Fruit fly (Drosophila melanogaster): ENCODE results near the gene CAH16.

Gene CAH16

DNA sequence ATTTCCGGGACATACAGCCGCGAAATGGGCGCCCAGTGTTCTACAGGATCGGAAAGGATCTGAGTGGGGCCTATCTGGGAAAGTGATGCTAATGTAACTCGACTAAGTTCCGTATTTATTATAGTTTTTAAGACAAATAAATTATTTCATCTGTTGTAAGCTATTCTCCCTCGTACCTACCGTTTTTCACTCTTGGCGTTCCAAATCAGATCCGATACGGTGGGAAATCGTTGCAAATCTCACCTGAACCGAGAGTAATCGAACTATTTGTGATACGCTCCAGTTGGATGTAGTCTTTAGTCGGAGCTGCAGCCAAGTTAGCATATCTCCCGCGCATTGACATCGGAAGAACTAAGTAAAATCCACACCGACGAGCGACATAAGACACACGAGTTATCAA, at the start of gene CAH16:
Gene CAH16, plus strand, starts transcription at position 301 of the 400 bp plus-strand sequence.
- no peak for TF ChIP-seq noc (tag; optimal IDR thresholded peaks at IDR 0.05)

DNA sequence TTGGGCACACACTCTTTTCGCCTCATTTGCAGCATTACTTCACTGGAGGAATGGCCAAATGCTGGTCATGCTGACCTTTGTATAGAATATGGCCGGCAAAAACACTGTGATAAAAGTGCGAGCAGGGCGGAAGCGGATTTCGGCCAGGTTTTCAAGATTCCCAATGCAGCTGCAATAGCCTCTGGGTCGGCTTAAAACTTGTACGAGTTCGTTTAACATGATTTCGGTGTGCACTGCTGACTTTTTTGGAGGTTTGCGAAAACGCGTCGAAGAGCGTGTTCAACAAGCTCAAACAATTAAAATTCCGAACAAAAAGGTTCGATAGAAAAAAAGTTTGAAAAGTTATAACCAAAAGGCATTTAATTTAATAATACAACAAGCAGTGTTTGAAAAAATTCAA, 49.4 kb upstream of the CAH16 start, which contains the start of gene chp:
Gene chp, minus strand, starts transcription at position 101 of the 400 bp plus-strand sequence.
- TF ChIP-seq noc (tag; optimal IDR thresholded peaks at IDR 0.05): no peak

DNA sequence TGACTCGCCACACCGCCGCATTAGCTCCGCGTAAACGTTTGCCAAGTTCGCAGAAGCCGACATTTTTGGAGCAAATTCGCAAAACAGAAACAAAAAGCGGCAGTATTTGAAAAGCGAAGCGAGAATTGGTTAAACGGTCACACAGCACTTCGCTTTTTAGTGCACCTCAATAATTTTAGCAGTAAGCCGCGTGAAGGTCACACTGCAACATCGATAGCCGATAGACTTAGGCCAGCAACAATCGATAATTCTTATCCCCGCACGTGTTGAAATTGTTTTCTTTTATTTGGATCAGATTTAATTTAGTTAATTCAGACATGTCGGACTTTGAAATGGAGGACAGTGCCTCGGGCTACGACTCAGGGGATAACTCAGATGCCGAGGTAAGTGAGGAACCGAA, 46.8 kb upstream of the CAH16 start, which contains the start of the genes Zwilch and CG1542:
Gene Zwilch, minus strand, starts transcription at position 150 of the 400 bp plus-strand sequence.
Gene CG1542, plus strand, starts transcription at position 232 of the 400 bp plus-strand sequence.
- no peak for TF ChIP-seq noc (tag; optimal IDR thresholded peaks at IDR 0.05)

DNA sequence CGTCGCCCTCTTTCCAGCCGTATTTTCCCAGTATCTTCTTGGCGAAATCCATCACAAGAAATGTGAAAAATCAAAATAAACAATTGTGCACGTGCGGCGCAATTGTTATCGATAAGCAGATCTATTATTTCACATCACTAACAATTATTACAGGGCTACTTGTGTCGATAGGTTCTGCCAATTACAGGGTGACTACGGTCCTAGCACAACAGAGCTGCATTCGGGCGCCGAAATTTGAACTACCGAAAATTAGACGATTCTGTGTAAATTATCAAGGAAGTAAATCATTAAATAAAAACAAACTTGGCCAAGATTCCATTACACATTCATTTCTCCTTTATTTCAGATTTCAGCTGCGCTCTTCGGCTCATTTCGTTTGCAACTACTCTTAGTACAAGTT, 44.2 kb upstream of the CAH16 start, which contains the start of gene CG15561:
Gene CG15561, minus strand, starts transcription at position 113 of the 400 bp plus-strand sequence.
- no peak for TF ChIP-seq noc (tag; optimal IDR thresholded peaks at IDR 0.05)

DNA sequence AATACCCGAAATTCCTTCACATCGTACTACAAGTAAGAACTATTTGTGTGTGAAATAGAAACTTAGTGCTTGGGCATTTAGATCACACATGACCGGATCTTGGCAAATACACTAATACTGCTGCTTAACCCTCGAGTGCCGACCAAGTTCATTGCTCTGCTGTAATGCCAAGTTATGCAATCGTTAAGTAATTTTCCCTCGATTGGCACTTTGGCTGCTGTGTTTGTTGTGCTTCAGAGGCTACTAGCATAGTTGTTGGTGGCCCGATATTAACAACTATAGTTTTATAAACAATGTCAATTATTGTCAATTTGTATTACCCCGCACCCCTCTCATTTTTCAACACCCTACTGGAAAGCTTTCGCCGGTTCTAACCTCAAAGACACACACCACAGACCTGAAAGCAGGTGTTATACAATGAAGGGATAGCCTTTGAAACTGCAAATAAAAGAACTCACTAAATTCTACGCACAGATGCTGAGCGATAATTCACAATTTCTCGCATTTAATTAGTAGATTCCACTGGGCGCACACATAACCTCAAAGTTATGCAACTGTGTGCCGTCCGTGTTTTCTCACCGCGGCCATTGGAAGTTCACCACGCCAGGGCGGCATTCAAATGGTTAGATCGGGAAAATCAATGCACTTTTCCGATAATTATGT, 41.7 kb upstream of the CAH16 start:
- TF ChIP-seq noc (tag; optimal IDR thresholded peaks at IDR 0.05): peak; percentile 10

DNA sequence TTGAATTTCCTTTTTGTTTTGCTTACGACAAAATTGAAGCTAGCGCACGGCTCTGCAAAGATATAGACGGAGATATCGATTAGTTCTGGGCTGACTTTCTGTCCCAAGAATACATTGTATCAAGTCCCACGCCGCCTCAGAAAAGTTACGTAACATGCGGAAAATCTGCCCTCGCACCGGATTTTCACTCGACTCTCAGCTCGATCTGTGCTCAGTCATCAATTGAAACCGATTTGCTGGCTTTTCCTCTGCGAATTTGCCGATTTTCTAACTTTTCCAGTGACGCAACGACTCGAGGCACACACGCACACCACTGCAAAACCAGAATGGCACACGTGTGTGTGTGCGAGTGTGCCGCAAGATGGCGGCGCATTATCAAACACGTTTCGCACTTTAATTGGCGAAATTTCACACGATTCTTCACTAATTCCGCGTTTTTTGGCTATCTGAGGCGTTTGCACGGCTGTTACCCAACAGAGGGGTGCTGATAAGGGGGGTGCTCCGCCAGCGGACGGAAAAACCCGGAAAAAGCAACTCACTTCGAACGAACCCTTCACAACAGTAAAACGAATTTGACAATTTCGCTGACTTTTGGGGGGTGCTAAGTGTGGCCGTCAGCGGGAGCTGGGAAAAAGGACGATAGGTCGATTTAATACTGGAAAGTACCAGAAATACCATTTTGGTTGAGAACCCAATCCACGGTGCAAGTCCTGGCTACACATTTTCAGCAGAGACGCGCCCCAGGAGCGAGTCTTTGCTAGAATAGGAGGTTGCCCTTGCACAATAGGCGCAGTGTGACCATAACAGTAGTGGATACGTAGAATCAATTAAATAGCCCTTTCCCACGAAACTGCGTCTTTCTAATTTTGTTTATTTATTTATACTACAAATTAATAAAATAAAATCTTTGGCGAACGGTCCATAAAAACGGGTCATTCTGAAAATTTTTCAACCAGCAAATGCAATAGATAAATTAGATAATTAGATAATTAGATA, 40.8 kb upstream of the CAH16 start, which contains the start of gene ATPsynC:
Gene ATPsynC, minus strand, starts transcription at position 634 of the 996 bp plus-strand sequence.
- TF ChIP-seq noc (tag; optimal IDR thresholded peaks at IDR 0.05): peak; percentile 48

DNA sequence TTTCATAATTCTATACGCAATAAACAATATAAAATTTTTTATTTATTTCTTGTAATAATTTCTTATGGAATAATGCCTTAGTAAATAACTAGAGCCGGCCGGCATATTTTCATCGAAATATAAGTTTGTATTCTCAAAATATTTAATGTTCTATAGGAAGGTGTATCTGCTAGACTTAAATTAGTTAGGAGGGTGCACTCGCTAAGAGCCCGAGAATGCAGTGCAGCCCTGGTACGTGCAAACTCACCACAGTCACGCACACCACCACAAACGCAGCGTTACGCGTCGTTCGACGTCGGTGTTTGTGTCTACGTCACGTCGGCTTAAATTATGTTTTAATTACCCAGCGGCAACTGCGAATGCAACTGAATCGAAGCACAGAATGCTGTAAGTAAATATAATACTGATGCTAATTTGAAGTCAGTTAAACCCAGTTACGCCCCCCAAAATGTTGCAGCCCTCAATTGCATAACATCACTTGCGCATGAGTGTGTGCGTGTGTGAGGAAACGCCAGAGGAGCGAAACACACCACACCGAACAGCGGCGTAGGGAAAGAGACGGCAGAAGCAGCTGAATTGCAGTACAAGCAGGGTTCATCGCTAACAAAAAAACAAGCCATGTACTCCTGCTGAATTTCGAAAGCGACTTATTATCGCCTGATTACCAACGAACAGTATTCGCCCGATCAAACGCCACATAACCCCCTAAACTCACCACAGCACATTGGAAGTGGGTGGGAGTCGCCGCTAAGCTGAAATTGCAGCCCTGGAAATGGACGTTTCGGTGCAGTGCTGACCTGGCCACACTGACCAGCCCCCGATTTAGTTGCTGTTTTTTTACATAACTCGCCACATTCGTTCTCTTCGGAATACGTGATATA, 39.4 kb upstream of the CAH16 start, which contains the start of gene CG12054:
Gene CG12054, plus strand, starts transcription at position 247 of the 881 bp plus-strand sequence.
- TF ChIP-seq noc (tag; optimal IDR thresholded peaks at IDR 0.05): no peak

DNA sequence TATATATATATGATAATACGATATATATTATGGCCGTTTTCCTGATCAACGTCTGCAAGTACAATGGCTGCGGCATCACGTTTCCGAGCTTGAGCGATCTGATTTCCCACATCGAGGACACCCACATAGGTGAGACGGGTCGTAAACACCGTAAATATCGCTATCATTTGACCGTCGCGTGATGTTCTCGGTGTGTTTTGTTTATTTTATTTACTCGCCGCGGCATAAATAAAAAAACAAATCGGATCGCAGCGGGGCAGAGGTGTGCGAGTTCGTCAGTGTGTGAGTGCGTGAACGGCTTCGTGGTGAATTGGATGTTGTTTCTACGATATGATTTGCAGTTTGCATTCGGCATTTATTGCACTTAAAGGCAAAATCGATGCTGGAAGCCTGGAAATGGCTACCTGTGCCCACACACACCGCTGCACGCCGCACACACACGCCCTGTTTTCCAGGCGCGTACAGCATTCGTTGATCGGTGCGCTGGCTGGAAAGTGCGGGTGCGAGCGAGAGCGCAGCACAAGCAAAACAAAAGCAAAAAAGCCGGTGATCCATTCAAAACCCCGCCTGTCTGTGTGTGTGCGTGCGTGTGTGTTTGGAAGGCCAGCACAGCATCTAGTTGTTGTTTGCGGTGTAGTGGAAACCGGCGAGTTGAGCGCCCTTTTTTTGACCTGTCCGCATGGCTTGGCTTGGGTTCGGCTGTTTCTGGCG, 38.6 kb upstream of the CAH16 start:
- TF ChIP-seq noc (tag; optimal IDR thresholded peaks at IDR 0.05): peak; percentile 25

DNA sequence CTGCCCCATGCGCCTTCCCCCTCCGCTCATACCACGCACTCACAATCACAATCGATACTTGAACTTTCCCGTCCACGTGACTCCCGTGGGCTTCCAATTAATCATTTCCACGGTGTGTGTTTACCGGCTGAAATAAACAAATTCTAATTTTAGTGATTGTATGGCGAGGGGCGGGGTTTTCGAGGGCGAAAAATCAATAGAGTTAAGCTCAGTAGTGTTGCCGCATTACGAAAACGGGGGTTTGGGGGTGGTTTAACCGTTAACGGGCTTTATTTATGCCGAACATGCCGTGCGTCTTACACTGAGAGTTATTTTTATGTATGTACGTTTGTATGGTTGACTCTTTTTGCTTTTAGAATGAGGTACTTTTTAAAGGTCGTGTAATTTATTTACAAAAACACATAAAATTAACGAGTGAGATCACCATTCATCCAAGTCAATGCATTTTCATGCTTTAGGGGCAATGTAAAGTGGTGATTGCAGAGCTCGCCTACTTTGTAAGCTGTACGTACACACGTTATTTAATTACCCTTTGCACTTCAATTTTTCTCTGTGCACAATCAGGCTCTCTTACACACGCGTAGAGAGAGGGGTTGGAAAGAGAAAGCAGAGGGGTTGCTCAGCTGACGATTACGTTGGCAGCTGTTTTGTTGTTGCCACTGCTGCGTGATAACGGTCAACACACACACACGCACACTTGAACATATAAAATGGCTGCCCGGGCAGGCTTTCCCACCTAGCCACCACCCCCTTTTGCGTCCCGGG, 37.7 kb upstream of the CAH16 start:
- TF ChIP-seq noc (tag; optimal IDR thresholded peaks at IDR 0.05): peak; percentile 49

DNA sequence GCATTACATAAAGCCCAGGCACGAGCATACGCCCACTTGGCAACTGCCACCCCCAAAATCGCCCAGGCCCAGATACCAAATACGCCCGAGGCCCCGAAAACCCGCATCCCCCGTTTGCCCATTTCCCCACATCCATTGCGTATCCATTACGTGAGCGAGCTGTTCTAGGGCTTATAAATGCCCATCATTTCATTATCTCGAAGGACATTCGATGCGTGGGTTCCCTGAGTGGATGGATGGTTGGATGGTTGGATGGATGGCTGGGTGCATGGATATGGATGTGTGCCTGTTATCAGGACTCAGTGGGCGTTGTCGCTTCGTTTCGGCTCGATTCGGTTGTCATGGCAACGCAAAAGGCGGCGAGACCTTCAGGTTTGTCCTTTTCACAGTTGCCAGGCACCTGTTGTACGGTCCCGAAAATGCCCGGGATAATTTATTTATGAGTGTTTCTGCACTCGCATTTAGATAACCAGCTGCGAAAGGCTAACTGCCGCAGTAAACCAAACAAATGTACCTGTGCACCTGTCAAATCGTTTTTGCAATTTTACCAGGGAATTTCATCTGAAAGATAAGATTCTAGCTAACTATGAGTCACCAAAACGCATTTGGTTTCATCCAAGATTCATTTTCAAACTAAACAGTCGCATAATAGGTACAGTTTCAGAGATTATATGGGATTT, 37.0 kb upstream of the CAH16 start:
- TF ChIP-seq noc (tag; optimal IDR thresholded peaks at IDR 0.05): no peak

DNA sequence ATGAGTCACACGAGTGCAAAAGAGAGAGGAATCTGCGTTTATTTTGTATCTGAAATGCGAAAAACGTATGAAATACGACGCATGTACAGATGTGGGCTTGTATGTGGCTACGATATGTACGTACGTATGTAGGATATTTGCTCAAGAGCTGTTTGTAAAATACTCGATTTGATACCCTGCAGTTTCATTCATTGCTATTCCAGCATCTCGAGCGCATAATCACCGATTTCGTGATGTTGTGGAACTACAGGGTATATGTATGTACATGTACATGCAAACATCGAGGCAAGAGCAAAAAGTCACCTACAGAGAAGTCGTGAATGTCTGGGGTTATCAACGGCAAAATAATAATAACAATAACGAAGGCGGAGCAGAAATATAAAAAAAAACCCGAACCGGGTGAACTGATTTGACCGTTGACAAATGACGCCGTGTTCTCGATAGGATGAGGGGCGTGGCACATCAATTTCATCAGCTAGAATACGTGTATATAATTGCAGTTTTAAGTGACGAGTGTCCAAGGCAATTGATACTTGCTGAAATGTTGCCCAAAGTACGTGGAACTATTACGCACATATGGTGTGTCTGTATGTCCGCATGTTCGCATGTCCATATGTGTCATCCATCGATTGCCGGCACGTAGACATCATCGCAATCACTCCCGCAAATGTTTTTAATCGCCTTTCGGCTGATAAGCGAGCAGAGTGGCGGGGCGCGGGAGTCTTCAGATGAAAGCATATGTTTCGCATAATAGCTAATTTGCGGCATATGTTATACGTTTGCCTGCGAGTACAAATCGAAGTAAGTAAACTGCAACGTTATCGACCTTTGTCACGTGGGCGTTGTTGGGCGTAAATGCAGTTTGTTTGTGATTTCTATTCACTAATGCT, 35.8 kb upstream of the CAH16 start:
- peak; percentile 74 for TF ChIP-seq noc (tag; optimal IDR thresholded peaks at IDR 0.05)

DNA sequence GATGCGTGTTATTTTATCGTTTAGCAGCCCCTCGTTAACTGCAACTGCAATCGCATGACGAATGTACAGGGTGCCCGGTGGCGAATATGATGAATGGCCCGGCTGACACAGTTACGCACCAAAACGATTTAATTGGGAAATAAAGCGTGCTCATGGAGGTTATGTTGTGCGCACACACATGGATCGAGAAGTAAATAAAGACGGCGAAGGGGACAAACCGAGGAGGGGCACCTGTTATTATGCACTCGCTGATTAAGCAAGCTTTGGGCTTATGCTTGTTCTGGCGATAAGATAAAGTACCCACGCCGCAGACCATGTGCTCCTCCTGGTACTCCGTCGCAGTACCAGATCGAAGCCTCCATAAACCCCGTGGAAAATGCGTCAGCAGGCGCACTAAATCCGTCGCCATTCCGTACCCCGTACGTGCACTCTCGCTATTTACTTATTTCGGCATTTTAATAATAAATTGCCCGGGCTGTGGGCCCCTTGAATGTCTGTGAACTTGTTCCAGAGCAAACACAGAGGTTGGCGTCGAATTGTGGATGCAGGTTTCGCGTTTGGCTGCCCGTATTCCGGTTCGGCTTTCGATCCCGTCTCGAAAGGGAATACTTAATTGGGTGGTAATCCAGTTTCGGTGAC, 34.9 kb upstream of the CAH16 start:
- TF ChIP-seq noc (tag; optimal IDR thresholded peaks at IDR 0.05): no peak
